Worm (Caenorhabditis elegans) whole organism, L4 larva: ENCODE results near the gene math-23.

ENCODE experiments used
- ZK546.5 ChIP-seq, 2 experiments: sonication (generic microtip); optimal IDR thresholded peaks; 2 replicates each; lab custom pipeline; 2017; ENCODE audit warnings: missing biosample characterization in 2 of 2, missing genetic modification characterization in 2 of 2
- ceh-82 ChIP-seq: sonication (generic microtip); optimal IDR thresholded peaks from 2 replicates; lab custom pipeline; 2017; ENCODE audit warnings: missing biosample characterization, missing genetic modification characterization
- egl-43 ChIP-seq: fragments of 200-800 bp; sonication (Bioruptor generic); IDR thresholded peaks from 2 replicates; pipeline ENCODE4 v1.3.6; 2022; ENCODE audit warnings: missing genetic modification reagents, missing genetic modification characterization, missing compliant biosample characterization
- fos-1 ChIP-seq: fragments of 150-350 bp; optimal IDR thresholded peaks from 2 replicates; lab custom pipeline; 2014; ENCODE audit warnings: missing biosample characterization, missing genetic modification characterization
- hif-1 ChIP-seq, 2 experiments: sonication (generic microtip); optimal IDR thresholded peaks; 2 replicates each; lab custom pipeline; 2016 to 2017; ENCODE audit warnings: missing compliant biosample characterization in 2 of 2, missing genetic modification characterization in 2 of 2, missing genetic modification reagents in 2 of 2, missing genotype in 2 of 2, mild to moderate bottlenecking in 1 of 2
- jun-1 ChIP-seq: fragments of 150-350 bp; optimal IDR thresholded peaks from 2 replicates; lab custom pipeline; 2014; ENCODE audit warnings: missing biosample characterization, missing genetic modification reagents, missing genetic modification characterization
- mdl-1 ChIP-seq, 2 experiments: fragments of 150-350 bp in 1 of 2; sonication (generic microtip) in 1 of 2; optimal IDR thresholded peaks; 2 replicates each; lab custom pipeline; 2014 to 2017; ENCODE audit warnings: missing biosample characterization in 2 of 2, missing genetic modification characterization in 2 of 2
- mes-2 ChIP-seq: sonication (generic microtip); optimal IDR thresholded peaks from 2 replicates; lab custom pipeline; 2016; ENCODE audit warnings: missing genotype, mild to moderate bottlenecking, missing genetic modification characterization, missing compliant biosample characterization; ENCODE audit not compliant: poor library complexity, severe bottlenecking
- nhr-25 ChIP-seq: sonication (generic microtip); optimal IDR thresholded peaks from 2 replicates; lab custom pipeline; 2017; ENCODE audit warnings: missing genetic modification characterization, mild to moderate bottlenecking, missing compliant biosample characterization, antibody characterized with exemption, moderate library complexity, borderline replicate concordance; ENCODE audit not compliant: insufficient read depth
- snpc-4 ChIP-seq: fragments of 150-350 bp; optimal IDR thresholded peaks from 2 replicates; lab custom pipeline; 2014; ENCODE audit warnings: missing biosample characterization, missing genetic modification characterization
- unc-62 ChIP-seq, 3 experiments: fragments of 150-350 bp in 1 of 3; sonication (generic microtip); optimal IDR thresholded peaks in 2 of 3; peaks in 1 of 3; 1 replicate in 1 of 3; 2 replicates in 2 of 3; lab custom pipeline; 2014 to 2017; ENCODE audit warnings: missing biosample characterization in 3 of 3, missing genetic modification characterization in 3 of 3, missing genetic modification reagents in 3 of 3, missing genotype in 1 of 3

DNA sequence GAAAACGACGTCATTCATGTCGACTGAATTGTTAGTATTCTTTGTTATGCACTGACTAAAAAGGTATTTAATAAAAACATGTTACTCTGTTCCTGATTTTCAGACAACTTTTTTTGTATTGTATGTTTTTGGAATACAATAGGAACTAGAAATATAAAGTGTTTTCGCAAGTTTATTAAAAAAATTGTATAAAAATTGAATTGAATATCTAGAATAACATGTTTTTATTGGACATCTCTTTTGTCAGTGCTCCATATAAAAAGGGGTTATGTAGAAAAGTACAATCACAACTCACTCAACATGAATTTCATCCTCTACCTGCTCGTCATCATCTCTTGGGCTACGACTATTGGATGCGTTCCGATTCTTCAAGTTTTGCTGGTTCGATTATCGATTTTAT, 6.8 kb upstream of the math-23 start, which contains the start of gene C46F9.5:
- TF ChIP-seq fos-1 (tag; lab: Kevin White, UChicago) (no peak), mes-2 (tag; lab: Kevin White, UChicago) (no peak), mdl-1 (tag; optimal IDR thresholded peaks at IDR 0.05; lab: Kevin White, UChicago) (no peak), jun-1 (tag; lab: Kevin White, UChicago) (no peak), hif-1 (tag; optimal IDR thresholded peaks at IDR 0.05; lab: Kevin White, UChicago) (no peak), snpc-4 (no peak), ceh-82 (tag; lab: Kevin White, UChicago) (no peak), ZK546.5 (tag; optimal IDR thresholded peaks at IDR 0.05; lab: Kevin White, UChicago) (no peak), egl-43 (no peak), unc-62 (GFP tag; optimal IDR thresholded peaks at IDR 0.05 in 1 of 2; lab: Kevin White, UChicago) (no peak), unc-62 (tag; optimal IDR thresholded peaks at IDR 0.05; lab: Kevin White, UChicago) (no peak), nhr-25 (tag; lab: Kevin White, UChicago) (no peak)
